Worm (Caenorhabditis elegans) whole organism, mixed stage, embryonic: ENCODE measurements around the gene nhr-26.

Experiments
- M03D4.4 ChIP-seq: sonication (generic microtip); optimal IDR thresholded peaks from 2 replicates; lab custom pipeline; 2017; ENCODE audit warnings: mild to moderate bottlenecking, missing genetic modification characterization, missing compliant biosample characterization
- bed-3 ChIP-seq: fragments of 200-800 bp; sonication (Bioruptor generic); optimal IDR thresholded peaks from 3 replicates; lab custom pipeline; 2018; ENCODE audit warnings: mild to moderate bottlenecking, missing genetic modification characterization, moderate library complexity, missing compliant biosample characterization
- blmp-1 ChIP-seq: fragments of 150-350 bp; optimal IDR thresholded peaks from 2 replicates; lab custom pipeline; 2014; ENCODE audit warnings: missing biosample characterization, missing genetic modification characterization
- ceh-39 ChIP-seq: fragments of 150-350 bp; optimal IDR thresholded peaks from 2 replicates; lab custom pipeline; 2014; ENCODE audit warnings: missing biosample characterization, missing genetic modification characterization
- ceh-43 ChIP-seq: fragments of 200-800 bp; sonication (Bioruptor generic); optimal IDR thresholded peaks from 2 replicates; lab custom pipeline; 2018; ENCODE audit warnings: mild to moderate bottlenecking, missing genetic modification characterization, moderate library complexity, missing compliant biosample characterization
- ces-1 ChIP-seq: fragments of 150-350 bp; optimal IDR thresholded peaks from 2 replicates; lab custom pipeline; 2014; ENCODE audit warnings: missing biosample characterization, missing genetic modification reagents, missing genetic modification characterization
- cnd-1 ChIP-seq: fragments of 200-800 bp; sonication (Bioruptor generic); optimal IDR thresholded peaks from 2 replicates; lab custom pipeline; 2018; ENCODE audit warnings: mild to moderate bottlenecking, missing genetic modification characterization, missing compliant biosample characterization
- drap-1 ChIP-seq: fragments of 200-800 bp; sonication (Bioruptor generic); optimal IDR thresholded peaks from 3 replicates; lab custom pipeline; 2018; ENCODE audit warnings: mild to moderate bottlenecking, missing genetic modification characterization, missing compliant biosample characterization
- elt-1 ChIP-seq: sonication (generic microtip); optimal IDR thresholded peaks from 2 replicates; lab custom pipeline; 2017; ENCODE audit warnings: missing genetic modification characterization, mild to moderate bottlenecking, missing compliant biosample characterization, antibody characterized with exemption, moderate library complexity, borderline replicate concordance; ENCODE audit not compliant: insufficient read depth
- elt-3 ChIP-seq: fragments of 150-350 bp; optimal IDR thresholded peaks from 2 replicates; lab custom pipeline; 2014; ENCODE audit warnings: missing biosample characterization, missing genetic modification characterization
- flh-1 ChIP-seq: fragments of 200-800 bp; sonication (Bioruptor generic); optimal IDR thresholded peaks from 2 replicates; lab custom pipeline; 2018; ENCODE audit warnings: mild to moderate bottlenecking, missing genetic modification characterization, moderate library complexity, missing compliant biosample characterization
- ham-2 ChIP-seq: fragments of 200-800 bp; sonication (Bioruptor generic); optimal IDR thresholded peaks from 2 replicates; lab custom pipeline; 2018; ENCODE audit warnings: mild to moderate bottlenecking, missing genetic modification characterization, missing compliant biosample characterization
- hlh-1 ChIP-seq: fragments of 150-350 bp; optimal IDR thresholded peaks from 2 replicates; lab custom pipeline; 2014; ENCODE audit warnings: missing biosample characterization, missing genetic modification reagents, missing genetic modification characterization
- lin-13 ChIP-seq: fragments of 150-350 bp; optimal IDR thresholded peaks from 2 replicates; lab custom pipeline; 2014; ENCODE audit warnings: missing biosample characterization, missing genetic modification characterization
- lin-32 ChIP-seq: fragments of 200-800 bp; sonication (Bioruptor generic); optimal IDR thresholded peaks from 2 replicates; lab custom pipeline; 2018; ENCODE audit warnings: mild to moderate bottlenecking, missing genetic modification characterization, missing compliant biosample characterization
- lsy-2 ChIP-seq: fragments of 150-350 bp; optimal IDR thresholded peaks from 2 replicates; lab custom pipeline; 2014; ENCODE audit warnings: missing biosample characterization, missing genetic modification characterization
- mab-5 ChIP-seq: fragments of 150-350 bp; optimal IDR thresholded peaks from 2 replicates; lab custom pipeline; 2014; ENCODE audit warnings: missing biosample characterization, missing genetic modification characterization
- mep-1 ChIP-seq: fragments of 150-350 bp; optimal IDR thresholded peaks from 2 replicates; lab custom pipeline; 2017; ENCODE audit warnings: missing biosample characterization, missing genetic modification reagents, missing genetic modification characterization, inconsistent platforms
- mls-2 ChIP-seq: sonication (generic microtip); optimal IDR thresholded peaks from 2 replicates; lab custom pipeline; 2016; ENCODE audit warnings: mild to moderate bottlenecking, missing genetic modification characterization, moderate library complexity, missing compliant biosample characterization
- nhr-12 ChIP-seq: fragments of 150-350 bp; optimal IDR thresholded peaks from 2 replicates; lab custom pipeline; 2014; ENCODE audit warnings: missing biosample characterization, missing genetic modification characterization
- nhr-2 ChIP-seq: fragments of 150-350 bp; optimal IDR thresholded peaks from 2 replicates; lab custom pipeline; 2014; ENCODE audit warnings: missing biosample characterization, missing genetic modification characterization
- nhr-28 ChIP-seq: fragments of 150-350 bp; optimal IDR thresholded peaks from 2 replicates; lab custom pipeline; 2014; ENCODE audit warnings: missing biosample characterization, missing genetic modification characterization
- nhr-76 ChIP-seq: sonication (generic microtip); optimal IDR thresholded peaks from 2 replicates; lab custom pipeline; 2017; ENCODE audit warnings: missing biosample characterization, missing genetic modification characterization
- pha-4 ChIP-seq: fragments of 150-350 bp; optimal IDR thresholded peaks from 2 replicates; lab custom pipeline; 2018; ENCODE audit warnings: missing biosample characterization, missing genetic modification reagents, missing genetic modification characterization
- sem-2 ChIP-seq: fragments of 200-800 bp; sonication (Bioruptor generic); optimal IDR thresholded peaks from 2 replicates; lab custom pipeline; 2018; ENCODE audit warnings: mild to moderate bottlenecking, missing genetic modification characterization, missing compliant biosample characterization
- snpc-4 ChIP-seq: fragments of 150-350 bp; optimal IDR thresholded peaks from 2 replicates; lab custom pipeline; 2014; ENCODE audit warnings: missing biosample characterization, missing genetic modification characterization
- sptf-1 ChIP-seq: sonication (generic microtip); optimal IDR thresholded peaks from 2 replicates; lab custom pipeline; 2017; ENCODE audit warnings: mild to moderate bottlenecking, missing genetic modification characterization, moderate library complexity, missing compliant biosample characterization
- tbx-8 ChIP-seq: fragments of 200-800 bp; sonication (Bioruptor generic); optimal IDR thresholded peaks from 2 replicates; lab custom pipeline; 2018; ENCODE audit warnings: mild to moderate bottlenecking, missing genetic modification characterization, moderate library complexity, missing compliant biosample characterization
- unc-120 ChIP-seq: sonication (generic microtip); optimal IDR thresholded peaks from 2 replicates; lab custom pipeline; 2017; ENCODE audit warnings: missing genetic modification characterization, missing compliant biosample characterization; ENCODE audit not compliant: poor library complexity, severe bottlenecking
- unc-39 ChIP-seq: fragments of 150-350 bp; optimal IDR thresholded peaks from 2 replicates; lab custom pipeline; 2014; ENCODE audit warnings: missing biosample characterization, missing genetic modification characterization
- unc-62 ChIP-seq: fragments of 150-350 bp; optimal IDR thresholded peaks from 2 replicates; lab custom pipeline; 2014; ENCODE audit warnings: missing biosample characterization, missing genetic modification reagents, missing genetic modification characterization
- zip-8 ChIP-seq: fragments of 150-350 bp; optimal IDR thresholded peaks from 2 replicates; lab custom pipeline; 2014; ENCODE audit warnings: missing biosample characterization, missing genetic modification characterization
- ztf-11 ChIP-seq: fragments of 150-350 bp; optimal IDR thresholded peaks from 2 replicates; lab custom pipeline; 2014; ENCODE audit warnings: missing biosample characterization, missing genetic modification characterization

The nhr-26 gene

ce11 chrX:12730075-12730474 lies 29.8 kb upstream of the nhr-26 start:
- TF ChIP-seq mep-1 (tag; lab: Kevin White, UChicago) (no peak), pha-4 (tag; lab: Kevin White, UChicago) (no peak), flh-1 (GFP tag; lab: Kevin White, UChicago) (no peak), nhr-12 (tag; lab: Kevin White, UChicago) (no peak), nhr-76 (tag; lab: Kevin White, UChicago) (no peak), ces-1 (GFP tag; lab: Kevin White, UChicago) (no peak), ceh-39 (tag; lab: Kevin White, UChicago) (no peak), M03D4.4 (tag; lab: Kevin White, UChicago) (no peak), hlh-1 (no peak), lin-32 (GFP tag; lab: Kevin White, UChicago) (no peak), elt-1 (no peak), ceh-43 (no peak), bed-3 (no peak), sem-2 (no peak), blmp-1 (tag; lab: Kevin White, UChicago) (no peak), drap-1 (no peak), zip-8 (no peak), lsy-2 (tag; lab: Kevin White, UChicago) (no peak), lin-13 (tag; lab: Kevin White, UChicago) (no peak)

ce11 chrX:12726129-12726528 lies 25.9 kb upstream of the nhr-26 start:
- TF ChIP-seq ceh-39 (tag; lab: Kevin White, UChicago) = no peak
- no peak for TF ChIP-seq lsy-2 (tag; lab: Kevin White, UChicago)
- no peak for TF ChIP-seq nhr-76 (tag; lab: Kevin White, UChicago)
- TF ChIP-seq unc-39 (tag; lab: Kevin White, UChicago) = no peak
- TF ChIP-seq elt-1 = no peak
- TF ChIP-seq cnd-1 (tag; lab: Kevin White, UChicago) = no peak
- no peak for TF ChIP-seq hlh-1
- no peak for TF ChIP-seq nhr-2 (tag; lab: Kevin White, UChicago)
- TF ChIP-seq tbx-8 (GFP tag; lab: Kevin White, UChicago) = no peak
- TF ChIP-seq ceh-43 = no peak
- no peak for TF ChIP-seq mep-1 (tag; lab: Kevin White, UChicago)
- no peak for TF ChIP-seq sptf-1 (tag; lab: Kevin White, UChicago)
- no peak for TF ChIP-seq bed-3

- TF ChIP-seq zip-8 (no peak), mep-1 (tag; lab: Kevin White, UChicago) (no peak), elt-3 (tag; lab: Kevin White, UChicago) (no peak), M03D4.4 (tag; lab: Kevin White, UChicago) (no peak), nhr-28 (tag; lab: Kevin White, UChicago) (no peak), unc-62 (GFP tag; lab: Kevin White, UChicago) (no peak), sptf-1 (tag; lab: Kevin White, UChicago) (no peak), hlh-1 (no peak), snpc-4 (tag; lab: Kevin White, UChicago) (no peak), tbx-8 (GFP tag; lab: Kevin White, UChicago) (no peak), ham-2 (no peak), drap-1 (no peak), ztf-11 (tag; lab: Kevin White, UChicago) (no peak), lin-32 (GFP tag; lab: Kevin White, UChicago) (no peak), nhr-12 (tag; lab: Kevin White, UChicago) (no peak), lin-13 (tag; lab: Kevin White, UChicago) (no peak)
- TF ChIP-seq, all 35 proteins: peak for 0
These were observed 21.2 kb upstream of the nhr-26 start for ce11 chrX:12721429-12721828.

ce11 chrX:12713014-12713413 lies 12.7 kb upstream of the nhr-26 start:
- no peak for TF ChIP-seq lin-32 (GFP tag; lab: Kevin White, UChicago)
- TF ChIP-seq mls-2 (tag; lab: Kevin White, UChicago) = no peak
- peak; percentile 54 for TF ChIP-seq ces-1 (GFP tag; lab: Kevin White, UChicago)
- no peak for TF ChIP-seq cnd-1 (tag; lab: Kevin White, UChicago)
- no peak for TF ChIP-seq drap-1
- no peak for TF ChIP-seq unc-120 (tag; lab: Kevin White, UChicago)
- TF ChIP-seq flh-1 (GFP tag; lab: Kevin White, UChicago) = no peak
- no peak for TF ChIP-seq ceh-43

ce11 chrX:12712353-12712752 lies 12.1 kb upstream of the nhr-26 start, which contains the start of gene rgs-2:
TSS of gene rgs-2 (plus strand) at chrX:12712653.
- no peak for TF ChIP-seq nhr-12 (tag; lab: Kevin White, UChicago)
- TF ChIP-seq mab-5 = no peak
- no peak for TF ChIP-seq sem-2
- no peak for TF ChIP-seq lin-13 (tag; lab: Kevin White, UChicago)
- no peak for TF ChIP-seq sptf-1 (tag; lab: Kevin White, UChicago)
- TF ChIP-seq elt-3 (tag; lab: Kevin White, UChicago) = no peak
- no peak for TF ChIP-seq ztf-11 (tag; lab: Kevin White, UChicago)
- no peak for TF ChIP-seq M03D4.4 (tag; lab: Kevin White, UChicago)
- no peak for TF ChIP-seq lsy-2 (tag; lab: Kevin White, UChicago)
- no peak for TF ChIP-seq bed-3
- no peak for TF ChIP-seq unc-39 (tag; lab: Kevin White, UChicago)
- no peak for TF ChIP-seq zip-8
- TF ChIP-seq, all 35 proteins: peak for 0
